Worm (Caenorhabditis elegans) whole organism, young adult: ENCODE results near the gene chs-2.

Experiments used
- C17E4.6 ChIP-seq: fragments of 200-800 bp; sonication (Bioruptor generic); IDR thresholded peaks from 2 replicates; pipeline ENCODE4 v1.3.6; 2022; ENCODE audit warnings: missing genetic modification reagents, missing genetic modification characterization, missing compliant biosample characterization
- D2030.7 ChIP-seq: fragments of 200-800 bp; sonication (Bioruptor generic); IDR thresholded peaks from 2 replicates; pipeline ENCODE4 v1.3.6; 2022; ENCODE audit warnings: missing genetic modification reagents, missing genetic modification characterization, missing compliant biosample characterization
- F10E7.11 ChIP-seq: sonication (generic microtip); optimal IDR thresholded peaks from 2 replicates; lab custom pipeline; 2017; ENCODE audit warnings: mild to moderate bottlenecking, missing genetic modification characterization, moderate library complexity, missing compliant biosample characterization
- F22D6.2 ChIP-seq: sonication (generic microtip); optimal IDR thresholded peaks from 2 replicates; lab custom pipeline; 2016; ENCODE audit warnings: mild to moderate bottlenecking, missing genetic modification characterization, missing compliant biosample characterization
- F37B4.10 ChIP-seq: fragments of 200-800 bp; sonication (Bioruptor generic); IDR thresholded peaks from 2 replicates; pipeline ENCODE4 v1.3.6; 2022; ENCODE audit warnings: missing genetic modification characterization, missing compliant biosample characterization
- F39B2.1 ChIP-seq: fragments of 200-800 bp; sonication (Bioruptor generic); IDR thresholded peaks from 2 replicates; pipeline ENCODE4 v1.3.6; 2022; ENCODE audit warnings: missing genetic modification reagents, missing genetic modification characterization, missing compliant biosample characterization
- K11D2.4 ChIP-seq: fragments of 200-800 bp; sonication (Bioruptor generic); IDR thresholded peaks from 2 replicates; pipeline ENCODE4 v1.3.6; 2022; ENCODE audit warnings: missing genetic modification reagents, missing genetic modification characterization, missing compliant biosample characterization
- T07F8.4 ChIP-seq: sonication (generic microtip); optimal IDR thresholded peaks from 2 replicates; lab custom pipeline; 2016; ENCODE audit warnings: mild to moderate bottlenecking, missing genetic modification characterization, moderate library complexity, missing compliant biosample characterization
- Y56A3A.18 ChIP-seq: fragments of 200-800 bp; sonication (Bioruptor generic); IDR thresholded peaks from 2 replicates; pipeline ENCODE4 v1.3.6; 2022; ENCODE audit warnings: missing genetic modification reagents, missing genetic modification characterization, missing compliant biosample characterization
- Y79H2A.3 ChIP-seq: fragments of 200-800 bp; sonication (Bioruptor generic); conservative IDR thresholded peaks from 2 replicates; pipeline ENCODE4 v1.3.6; 2022; ENCODE audit warnings: missing genetic modification reagents, missing genetic modification characterization, missing compliant biosample characterization
- Y95B8A.8 ChIP-seq: fragments of 200-800 bp; sonication (Bioruptor generic); IDR thresholded peaks from 2 replicates; pipeline ENCODE4 v1.3.6; 2022; ENCODE audit warnings: missing genetic modification reagents, missing genetic modification characterization, missing compliant biosample characterization
- akir-1 ChIP-seq: fragments of 200-800 bp; sonication (Bioruptor generic); optimal IDR thresholded peaks from 2 replicates; lab custom pipeline; 2018; ENCODE audit warnings: mild to moderate bottlenecking, missing genetic modification characterization, moderate library complexity, missing compliant biosample characterization
- ama-1 ChIP-seq, 3 experiments: fragments of 150-350 bp in 1 of 3; sonication (generic microtip) in 2 of 3; optimal IDR thresholded peaks; 2 replicates each; lab custom pipeline; 2014 to 2018; ENCODE audit warnings: missing biosample characterization in 2 of 3, missing genetic modification characterization in 2 of 3, missing genetic modification reagents in 2 of 3
- aptf-2 ChIP-seq: fragments of 200-800 bp; sonication (Bioruptor generic); conservative IDR thresholded peaks from 2 replicates; pipeline ENCODE4 v1.3.6; 2022; ENCODE audit warnings: missing genetic modification reagents, missing genetic modification characterization, missing compliant biosample characterization
- aptf-3 ChIP-seq: fragments of 200-800 bp; sonication (Bioruptor generic); IDR thresholded peaks from 2 replicates; pipeline ENCODE4 v1.3.6; 2022; ENCODE audit warnings: missing genetic modification characterization, missing compliant biosample characterization
- athp-1 ChIP-seq: sonication (generic microtip); optimal IDR thresholded peaks from 2 replicates; lab custom pipeline; 2017; ENCODE audit warnings: mild to moderate bottlenecking, missing genetic modification characterization, missing compliant biosample characterization
- attf-5 ChIP-seq: fragments of 200-800 bp; sonication (Bioruptor generic); optimal IDR thresholded peaks from 2 replicates; lab custom pipeline; 2018; ENCODE audit warnings: mild to moderate bottlenecking, missing genetic modification characterization, missing compliant biosample characterization
- bed-2 ChIP-seq: fragments of 200-800 bp; sonication (Bioruptor generic); IDR thresholded peaks from 2 replicates; pipeline ENCODE4 v1.3.6; 2022; ENCODE audit warnings: missing genetic modification reagents, missing genetic modification characterization, missing compliant biosample characterization
- cebp-1 ChIP-seq, 2 experiments: fragments of 200-800 bp in 1 of 2; sonication (Bioruptor generic) in 1 of 2; sonication (generic microtip) in 1 of 2; IDR thresholded peaks in 1 of 2; optimal IDR thresholded peaks in 1 of 2; 2 replicates each; pipeline versions ENCODE4 v1.3.6 to Lab custom; 2017 to 2022; ENCODE audit warnings: missing compliant biosample characterization in 2 of 2, missing genetic modification characterization in 2 of 2, mild to moderate bottlenecking in 1 of 2, missing genetic modification reagents in 1 of 2, moderate library complexity in 1 of 2
- ceh-27 ChIP-seq: fragments of 200-800 bp; sonication (Bioruptor generic); optimal IDR thresholded peaks from 2 replicates; lab custom pipeline; 2018; ENCODE audit warnings: mild to moderate bottlenecking, missing genetic modification characterization, moderate library complexity, missing compliant biosample characterization
- ceh-40 ChIP-seq: fragments of 200-800 bp; sonication (Bioruptor generic); IDR thresholded peaks from 2 replicates; pipeline ENCODE4 v1.3.6; 2022; ENCODE audit warnings: missing genetic modification characterization, missing compliant biosample characterization
- ceh-58 ChIP-seq: fragments of 200-800 bp; sonication (Bioruptor generic); IDR thresholded peaks from 2 replicates; pipeline ENCODE4 v1.3.6; 2022; ENCODE audit warnings: missing genetic modification characterization, missing compliant biosample characterization
- egl-18 ChIP-seq: fragments of 200-800 bp; sonication (Bioruptor generic); IDR thresholded peaks from 2 replicates; pipeline ENCODE4 v1.3.6; 2022; ENCODE audit warnings: missing genetic modification reagents, missing genetic modification characterization, missing compliant biosample characterization
- egl-44 ChIP-seq: fragments of 200-800 bp; sonication (Bioruptor generic); IDR thresholded peaks from 2 replicates; pipeline ENCODE4 v1.3.6; 2022; ENCODE audit warnings: missing genetic modification reagents, missing genetic modification characterization, missing compliant biosample characterization
- ekl-4 ChIP-seq: fragments of 200-800 bp; sonication (Bioruptor generic); IDR thresholded peaks from 2 replicates; pipeline ENCODE4 v1.3.6; 2022; ENCODE audit warnings: missing genetic modification reagents, missing genetic modification characterization, missing compliant biosample characterization
- fkh-3 ChIP-seq: sonication (generic microtip); optimal IDR thresholded peaks from 2 replicates; lab custom pipeline; 2016; ENCODE audit warnings: mild to moderate bottlenecking, missing genetic modification characterization, missing compliant biosample characterization
- gei-17 ChIP-seq: fragments of 200-800 bp; sonication (Bioruptor generic); optimal IDR thresholded peaks from 2 replicates; lab custom pipeline; 2018; ENCODE audit warnings: mild to moderate bottlenecking, missing genetic modification characterization, missing compliant biosample characterization
- hlh-12 ChIP-seq: sonication (generic microtip); optimal IDR thresholded peaks from 2 replicates; lab custom pipeline; 2016; ENCODE audit warnings: missing genetic modification characterization, missing compliant biosample characterization
- lag-1 ChIP-seq: fragments of 200-800 bp; sonication (Bioruptor generic); IDR thresholded peaks from 2 replicates; pipeline ENCODE4 v1.3.6; 2022; ENCODE audit warnings: missing genetic modification reagents, missing genetic modification characterization, missing compliant biosample characterization
- let-526 ChIP-seq: fragments of 200-800 bp; sonication (Bioruptor generic); IDR thresholded peaks from 2 replicates; pipeline ENCODE4 v1.3.6; 2022; ENCODE audit warnings: missing genetic modification reagents, missing genetic modification characterization, missing compliant biosample characterization
- madf-10 ChIP-seq: sonication (generic microtip); optimal IDR thresholded peaks from 2 replicates; lab custom pipeline; 2016; ENCODE audit warnings: mild to moderate bottlenecking, missing genetic modification characterization, missing compliant biosample characterization
- madf-6 ChIP-seq: fragments of 200-800 bp; sonication (Bioruptor generic); IDR thresholded peaks from 2 replicates; pipeline ENCODE4 v1.3.6; 2022; ENCODE audit warnings: missing genetic modification reagents, missing genetic modification characterization, missing compliant biosample characterization
- mcd-1 ChIP-seq: fragments of 200-800 bp; sonication (Bioruptor generic); IDR thresholded peaks from 2 replicates; pipeline ENCODE4 v1.3.6; 2022; ENCODE audit warnings: missing genetic modification reagents, missing genetic modification characterization, missing compliant biosample characterization
- mes-4 ChIP-seq: sonication (generic microtip); optimal IDR thresholded peaks from 2 replicates; lab custom pipeline; 2016; ENCODE audit warnings: missing genotype, missing genetic modification characterization, missing compliant biosample characterization
- nfya-1 ChIP-seq: sonication (generic microtip); optimal IDR thresholded peaks from 2 replicates; lab custom pipeline; 2017; ENCODE audit warnings: antibody characterized with exemption, missing compliant biosample characterization, missing genetic modification characterization, borderline replicate concordance; ENCODE audit not compliant: insufficient read depth
- nfya-2 ChIP-seq: fragments of 200-800 bp; sonication (Bioruptor generic); IDR thresholded peaks from 2 replicates; pipeline ENCODE4 v1.3.6; 2022; ENCODE audit warnings: missing genetic modification reagents, missing genetic modification characterization, missing compliant biosample characterization
- pbrm-1 ChIP-seq: fragments of 200-800 bp; sonication (Bioruptor generic); IDR thresholded peaks from 2 replicates; pipeline ENCODE4 v1.3.6; 2022; ENCODE audit warnings: missing genetic modification reagents, missing genetic modification characterization, missing compliant biosample characterization
- rcor-1 ChIP-seq: fragments of 200-800 bp; sonication (Bioruptor generic); IDR thresholded peaks from 2 replicates; pipeline ENCODE4 v1.3.6; 2022; ENCODE audit warnings: missing genetic modification reagents, missing genetic modification characterization, missing compliant biosample characterization
- rec-8 ChIP-seq, 2 experiments: sonication (generic microtip); optimal IDR thresholded peaks; 2 replicates each; lab custom pipeline; 2016; ENCODE audit warnings: mild to moderate bottlenecking in 2 of 2, missing genetic modification characterization in 2 of 2, missing genetic modification reagents in 2 of 2, missing genotype in 2 of 2, missing biosample characterization in 1 of 2, missing compliant biosample characterization in 1 of 2, moderate library complexity in 1 of 2
- sdz-38 ChIP-seq: sonication (generic microtip); optimal IDR thresholded peaks from 2 replicates; lab custom pipeline; 2016; ENCODE audit warnings: missing genotype, missing genetic modification characterization, missing compliant biosample characterization
- sea-2 ChIP-seq: fragments of 200-800 bp; sonication (Bioruptor generic); IDR thresholded peaks from 2 replicates; pipeline ENCODE4 v1.3.6; 2022; ENCODE audit warnings: missing genetic modification characterization, missing compliant biosample characterization
- snpc-1.3 ChIP-seq: sonication (generic microtip); optimal IDR thresholded peaks from 2 replicates; lab custom pipeline; 2017; ENCODE audit warnings: missing genetic modification characterization, mild to moderate bottlenecking, missing compliant biosample characterization, antibody characterized with exemption, moderate library complexity, missing genotype, missing genetic modification reagents; ENCODE audit not compliant: insufficient read depth
- snpc-3.4 ChIP-seq: sonication (generic microtip); optimal IDR thresholded peaks from 2 replicates; lab custom pipeline; 2017; ENCODE audit warnings: missing genetic modification characterization, mild to moderate bottlenecking, missing compliant biosample characterization, antibody characterized with exemption, moderate library complexity, missing genotype, missing genetic modification reagents
- snpc-4 ChIP-seq, 5 experiments: fragments of 150-350 bp in 1 of 5; sonication (generic microtip) in 4 of 5; optimal IDR thresholded peaks; 2 replicates each; lab custom pipeline; 2014 to 2018; ENCODE audit warnings: missing genetic modification characterization in 5 of 5, missing biosample characterization in 3 of 5, antibody characterized with exemption in 2 of 5, mild to moderate bottlenecking in 2 of 5, missing compliant biosample characterization in 2 of 5, missing genotype in 2 of 5, moderate library complexity in 2 of 5, missing genetic modification reagents in 1 of 5
- tlf-1 ChIP-seq: fragments of 200-800 bp; sonication (Bioruptor generic); optimal IDR thresholded peaks from 2 replicates; lab custom pipeline; 2018; ENCODE audit warnings: mild to moderate bottlenecking, missing genetic modification characterization, missing compliant biosample characterization
- xnd-1 ChIP-seq: sonication (generic microtip); optimal IDR thresholded peaks from 2 replicates; lab custom pipeline; 2016; ENCODE audit warnings: missing genotype, missing genetic modification reagents, missing genetic modification characterization, missing compliant biosample characterization

Gene chs-2

ce11 chrII:255124-255523, 58.3 kb downstream of the chs-2 start (continued):
- no peak for TF ChIP-seq F39B2.1 (GFP tag; lab: Robert Waterston, UW)
- TF ChIP-seq akir-1 (GFP tag; lab: Kevin White, UChicago): peak; percentile 18
- TF ChIP-seq xnd-1 (tag; lab: Kevin White, UChicago): peak; percentile 14
- peak; percentile 80 for TF ChIP-seq madf-6
- TF ChIP-seq cebp-1 (GFP tag; IDR thresholded peaks at IDR 0.05; lab: Robert Waterston, UW): peak; percentile 59; the same call in 1 of the 2 replicates
- no peak for TF ChIP-seq cebp-1 (tag; optimal IDR thresholded peaks at IDR 0.05; lab: Kevin White, UChicago)
- TF ChIP-seq lag-1 (GFP tag; lab: Robert Waterston, UW): no peak
- peak; percentile 88 for TF ChIP-seq ekl-4
- TF ChIP-seq snpc-1.3 (tag; lab: Kevin White, UChicago): peak; percentile 71
- TF ChIP-seq rcor-1: peak; percentile 79
- no peak for TF ChIP-seq fkh-3 (tag; lab: Kevin White, UChicago)
- no peak for TF ChIP-seq nfya-1 (tag; lab: Kevin White, UChicago)
- TF ChIP-seq nfya-2 (GFP tag; lab: Robert Waterston, UW): no peak
- TF ChIP-seq rec-8 (tag; optimal IDR thresholded peaks at IDR 0.05; lab: Kevin White, UChicago): peak in 1 of 2 experiments; percentile 72
- peak; percentile 29 for TF ChIP-seq T07F8.4 (tag; lab: Kevin White, UChicago)
- peak; percentile 77 for TF ChIP-seq snpc-3.4
- no peak for TF ChIP-seq aptf-3
- TF ChIP-seq let-526 (GFP tag; lab: Robert Waterston, UW): peak; percentile 82; the same call in 1 of the 2 replicates
- TF ChIP-seq egl-18 (GFP tag; lab: Robert Waterston, UW): no peak
- no peak for TF ChIP-seq hlh-12
- TF ChIP-seq ceh-27 (GFP tag; lab: Kevin White, UChicago): peak; percentile 95
- TF ChIP-seq gei-17: peak; percentile 44
- peak; percentile 53; the same call in 1 of the 2 replicates for TF ChIP-seq Y56A3A.18 (GFP tag; lab: Robert Waterston, UW)
- no peak for TF ChIP-seq F37B4.10 (GFP tag; lab: Robert Waterston, UW)
- peak; percentile 14 for TF ChIP-seq F22D6.2
- no peak for TF ChIP-seq sdz-38
- TF ChIP-seq sea-2 (GFP tag; lab: Robert Waterston, UW): no peak
- no peak for TF ChIP-seq mes-4 (tag; lab: Kevin White, UChicago)
- peak; percentile 93 for TF ChIP-seq Y95B8A.8 (GFP tag; lab: Robert Waterston, UW)
- no peak for TF ChIP-seq ama-1 (optimal IDR thresholded peaks at IDR 0.05; lab: Kevin White, UChicago)
- TF ChIP-seq ama-1 (GFP tag; optimal IDR thresholded peaks at IDR 0.05; lab: Kevin White, UChicago): peak; percentile 7 to 67
- peak; percentile 90 for TF ChIP-seq tlf-1 (GFP tag; lab: Kevin White, UChicago)
- TF ChIP-seq pbrm-1 (GFP tag; lab: Robert Waterston, UW): peak; percentile 94
- 0 out of 2 replicates have a peak, but pooled peaks have one; percentile 71 for TF ChIP-seq Y79H2A.3 (GFP tag; lab: Robert Waterston, UW)
- TF ChIP-seq mcd-1 (GFP tag; lab: Robert Waterston, UW): peak; percentile 100
- no peak for TF ChIP-seq bed-2 (GFP tag; lab: Robert Waterston, UW)
- peak; percentile 80 for TF ChIP-seq madf-10 (tag; lab: Kevin White, UChicago)
- TF ChIP-seq K11D2.4 (GFP tag; lab: Robert Waterston, UW): peak; percentile 92
- TF ChIP-seq attf-5 (GFP tag; lab: Kevin White, UChicago): peak; percentile 98
- peak; percentile 96 for TF ChIP-seq athp-1 (tag; lab: Kevin White, UChicago)
- TF ChIP-seq F10E7.11 (tag; lab: Kevin White, UChicago): no peak
- no peak for TF ChIP-seq ceh-58 (GFP tag; lab: Robert Waterston, UW)
- peak; percentile 93 for TF ChIP-seq D2030.7
- TF ChIP-seq ceh-40 (GFP tag; lab: Robert Waterston, UW): 0 out of 2 replicates have a peak, but pooled peaks have one; percentile 24
- TF ChIP-seq egl-44 (GFP tag; lab: Robert Waterston, UW): 0 out of 2 replicates have a peak, but pooled peaks have one; percentile 41
- peak; percentile 68; the same call in 1 of the 2 replicates for TF ChIP-seq aptf-2 (GFP tag; lab: Robert Waterston, UW)
- TF ChIP-seq C17E4.6 (GFP tag; lab: Robert Waterston, UW): no peak
- peak; percentile 14 for TF ChIP-seq snpc-4 (GFP tag; optimal IDR thresholded peaks at IDR 0.05; lab: Kevin White, UChicago)
- peak in 2 of 4 experiments; percentile 57 to 86 for TF ChIP-seq snpc-4 (tag; optimal IDR thresholded peaks at IDR 0.05; lab: Kevin White, UChicago)
